Fruit fly (Drosophila melanogaster) whole organism, embryonic: Measurements from ENCODE around the gene Sk2.

Experiments used
- Abd-B ChIP-seq: fragments of 200-800 bp; sonication (Bioruptor generic); optimal IDR thresholded peaks from 2 replicates; lab custom pipeline; 2018; ENCODE audit warnings: missing biosample characterization, mild to moderate bottlenecking, missing genetic modification characterization, moderate library complexity
- CG10462 ChIP-seq: fragments of 200-800 bp; sonication (Bioruptor generic); optimal IDR thresholded peaks from 2 replicates; lab custom pipeline; 2016; ENCODE audit warnings: missing biosample characterization, missing genetic modification characterization
- CG11696 ChIP-seq: fragments of 200-800 bp; sonication (Bioruptor generic); IDR thresholded peaks from 2 replicates; pipeline ENCODE4 v1.3.6; 2022; ENCODE audit warnings: missing biosample characterization, missing genetic modification characterization
- CG12104 ChIP-seq: fragments of 200-800 bp; sonication (Bioruptor generic); optimal IDR thresholded peaks from 3 replicates; lab custom pipeline; 2016; ENCODE audit warnings: missing biosample characterization, missing genetic modification characterization
- CG13296 ChIP-seq: fragments of 200-800 bp; sonication (Bioruptor generic); optimal IDR thresholded peaks from 3 replicates; lab custom pipeline; 2018; ENCODE audit warnings: missing biosample characterization, mild to moderate bottlenecking, missing genetic modification characterization
- CG13624 ChIP-seq: fragments of 200-800 bp; sonication (Bioruptor generic); optimal IDR thresholded peaks from 2 replicates; lab custom pipeline; 2016; ENCODE audit warnings: missing biosample characterization, missing genetic modification characterization
- CG15479 ChIP-seq: fragments of 200-800 bp; sonication (Bioruptor generic); optimal IDR thresholded peaks from 3 replicates; lab custom pipeline; 2019; ENCODE audit warnings: missing biosample characterization, mild to moderate bottlenecking, missing genetic modification characterization, moderate library complexity
- CG15696 ChIP-seq: fragments of 200-800 bp; sonication (Bioruptor generic); optimal IDR thresholded peaks from 2 replicates; lab custom pipeline; 2019; ENCODE audit warnings: missing biosample characterization, mild to moderate bottlenecking, missing genetic modification characterization, moderate library complexity
- CG16815 ChIP-seq: fragments of 200-800 bp; sonication (Bioruptor generic); optimal IDR thresholded peaks from 3 replicates; lab custom pipeline; 2017; ENCODE audit warnings: missing biosample characterization, mild to moderate bottlenecking, missing genetic modification characterization
- CG17912 ChIP-seq: fragments of 200-800 bp; sonication (Bioruptor generic); optimal IDR thresholded peaks from 2 replicates; lab custom pipeline; 2018; ENCODE audit warnings: missing biosample characterization, mild to moderate bottlenecking, missing genetic modification characterization
- CG18011 ChIP-seq: fragments of 200-800 bp; sonication (Bioruptor generic); optimal IDR thresholded peaks from 2 replicates; lab custom pipeline; 2017; ENCODE audit warnings: missing biosample characterization, missing genetic modification characterization, mild to moderate bottlenecking, moderate library complexity, missing genotype
- CG2129 ChIP-seq: fragments of 200-800 bp; sonication (Bioruptor generic); IDR thresholded peaks from 2 replicates; pipeline ENCODE4 v1.3.6; 2022; ENCODE audit warnings: missing biosample characterization, missing genetic modification characterization; ENCODE audit not compliant: partially characterized antibody
- CG2875 ChIP-seq: fragments of 200-800 bp; sonication (Bioruptor generic); optimal IDR thresholded peaks from 2 replicates; lab custom pipeline; 2017; ENCODE audit warnings: missing biosample characterization, mild to moderate bottlenecking, missing genetic modification characterization, missing genetic modification reagents
- CG32767 ChIP-seq: fragments of 200-800 bp; sonication (Bioruptor generic); IDR thresholded peaks from 2 replicates; pipeline ENCODE4 v1.3.6; 2022; ENCODE audit warnings: missing biosample characterization, missing genetic modification characterization
- CG4730 ChIP-seq: fragments of 200-800 bp; sonication (Bioruptor generic); IDR thresholded peaks from 2 replicates; pipeline ENCODE4 v1.3.6; 2022; ENCODE audit warnings: missing biosample characterization, missing genetic modification characterization
- CG4820 ChIP-seq: fragments of 200-800 bp; sonication (Bioruptor generic); optimal IDR thresholded peaks from 3 replicates; lab custom pipeline; 2016; ENCODE audit warnings: missing biosample characterization, missing genetic modification characterization
- CG7839 ChIP-seq: fragments of 200-800 bp; sonication (Bioruptor generic); optimal IDR thresholded peaks from 3 replicates; lab custom pipeline; 2018; ENCODE audit warnings: missing biosample characterization, mild to moderate bottlenecking, missing genetic modification characterization, moderate library complexity
- CG8281 ChIP-seq: fragments of 200-800 bp; sonication (Bioruptor generic); optimal IDR thresholded peaks from 2 replicates; lab custom pipeline; 2018; ENCODE audit warnings: missing biosample characterization, mild to moderate bottlenecking, missing genetic modification characterization, moderate library complexity
- CG8765 ChIP-seq: fragments of 200-800 bp; sonication (Bioruptor generic); IDR thresholded peaks from 2 replicates; pipeline ENCODE4 v1.3.6; 2022; ENCODE audit warnings: missing biosample characterization, missing genetic modification characterization
- CG8924 ChIP-seq: fragments of 200-800 bp; optimal IDR thresholded peaks from 3 replicates; lab custom pipeline; 2019; ENCODE audit warnings: missing biosample characterization, mild to moderate bottlenecking, missing genetic modification characterization, moderate library complexity
- CG9609 ChIP-seq: fragments of 200-800 bp; sonication (Bioruptor generic); optimal IDR thresholded peaks from 3 replicates; lab custom pipeline; 2016; ENCODE audit warnings: missing biosample characterization, missing genetic modification characterization
- CG9932 ChIP-seq: fragments of 200-800 bp; sonication (Bioruptor generic); IDR thresholded peaks from 2 replicates; pipeline ENCODE4 v1.3.6; 2022; ENCODE audit warnings: missing biosample characterization, missing genetic modification characterization
- CHES-1-like ChIP-seq: fragments of 200-800 bp; sonication (Bioruptor generic); optimal IDR thresholded peaks from 2 replicates; lab custom pipeline; 2016; ENCODE audit warnings: missing biosample characterization, missing genetic modification characterization
- CrebB ChIP-seq: fragments of 200-800 bp; sonication (Bioruptor generic); optimal IDR thresholded peaks from 3 replicates; lab custom pipeline; 2018; ENCODE audit warnings: missing biosample characterization, mild to moderate bottlenecking, missing genetic modification characterization
- Dfd ChIP-seq, 2 experiments: fragments of >200 bp; optimal IDR thresholded peaks; 2 replicates each; lab custom pipeline; 2017; ENCODE audit warnings: missing biosample characterization in 2 of 2, missing genetic modification characterization in 2 of 2
- E2f1 ChIP-seq: fragments of 200-800 bp; sonication (Bioruptor generic); IDR thresholded peaks from 2 replicates; pipeline ENCODE4 v1.3.6; 2022; ENCODE audit warnings: missing biosample characterization, missing genetic modification characterization
- ERR ChIP-seq: fragments of 200-800 bp; sonication (Bioruptor generic); optimal IDR thresholded peaks from 2 replicates; lab custom pipeline; 2016; ENCODE audit warnings: missing biosample characterization, missing genetic modification characterization
- Fer1 ChIP-seq: fragments of 200-800 bp; sonication (Bioruptor generic); optimal IDR thresholded peaks from 2 replicates; lab custom pipeline; 2017; ENCODE audit warnings: missing biosample characterization, mild to moderate bottlenecking, missing genetic modification characterization
- GATAe ChIP-seq: fragments of 200-800 bp; sonication (Bioruptor generic); conservative IDR thresholded peaks from 2 replicates; pipeline ENCODE4 v1.3.6; 2022; ENCODE audit warnings: missing biosample characterization, missing genetic modification characterization
- Hmr ChIP-seq: fragments of 200-800 bp; sonication (Bioruptor generic); optimal IDR thresholded peaks from 3 replicates; lab custom pipeline; 2017; ENCODE audit warnings: mild to moderate bottlenecking, missing biosample characterization, missing genetic modification reagents, missing genetic modification characterization
- Jarid2 ChIP-seq: fragments of 200-800 bp; sonication (Bioruptor generic); optimal IDR thresholded peaks from 3 replicates; lab custom pipeline; 2017; ENCODE audit warnings: mild to moderate bottlenecking, missing biosample characterization, missing genetic modification reagents, missing genetic modification characterization
- Lpt ChIP-seq: fragments of >200 bp; optimal IDR thresholded peaks from 2 replicates; lab custom pipeline; 2018; ENCODE audit warnings: missing biosample characterization, missing genetic modification characterization
- Mad ChIP-seq: fragments of 200-800 bp; sonication (Bioruptor generic); optimal IDR thresholded peaks from 2 replicates; lab custom pipeline; 2016; ENCODE audit warnings: missing biosample characterization, missing genetic modification characterization
- Sry-β ChIP-seq: fragments of 200-800 bp; sonication (Bioruptor generic); optimal IDR thresholded peaks from 2 replicates; lab custom pipeline; 2018; ENCODE audit warnings: missing biosample characterization, mild to moderate bottlenecking, missing genetic modification characterization, moderate library complexity
- ara ChIP-seq: fragments of 200-800 bp; sonication (Bioruptor generic); IDR thresholded peaks from 2 replicates; pipeline ENCODE4 v1.3.6; 2022; ENCODE audit warnings: missing biosample characterization, missing genetic modification characterization
- ci ChIP-seq: fragments of 200-800 bp; sonication (Bioruptor generic); IDR thresholded peaks from 3 replicates; pipeline ENCODE4 v1.3.6; 2022; ENCODE audit warnings: missing biosample characterization, missing genetic modification characterization
- dimm ChIP-seq: fragments of 200-800 bp; sonication (Bioruptor generic); IDR thresholded peaks from 2 replicates; pipeline ENCODE4 v1.3.6; 2022; ENCODE audit warnings: missing biosample characterization, missing genetic modification characterization
- fu2 ChIP-seq: fragments of 200-800 bp; sonication (Bioruptor generic); optimal IDR thresholded peaks from 2 replicates; lab custom pipeline; 2016; ENCODE audit warnings: missing biosample characterization, missing genetic modification characterization
- gfzf ChIP-seq: fragments of 200-800 bp; sonication (Bioruptor generic); optimal IDR thresholded peaks from 2 replicates; lab custom pipeline; 2016; ENCODE audit warnings: missing biosample characterization, mild to moderate bottlenecking, missing genetic modification characterization, moderate library complexity
- klu ChIP-seq: fragments of 200-800 bp; sonication (Bioruptor generic); IDR thresholded peaks from 2 replicates; pipeline ENCODE4 v1.3.6; 2022; ENCODE audit warnings: missing biosample characterization, missing genetic modification characterization
- oc ChIP-seq: fragments of 200-800 bp; sonication (Bioruptor generic); optimal IDR thresholded peaks from 2 replicates; lab custom pipeline; 2018; ENCODE audit warnings: missing biosample characterization, mild to moderate bottlenecking, missing genetic modification characterization, moderate library complexity
- odd ChIP-seq: fragments of 200-800 bp; sonication (Bioruptor generic); optimal IDR thresholded peaks from 2 replicates; lab custom pipeline; 2017; ENCODE audit warnings: missing biosample characterization, mild to moderate bottlenecking, missing genetic modification characterization
- pros ChIP-seq: fragments of 200-800 bp; sonication (Bioruptor generic); optimal IDR thresholded peaks from 3 replicates; lab custom pipeline; 2019; ENCODE audit warnings: missing biosample characterization, mild to moderate bottlenecking, missing genetic modification characterization, moderate library complexity
- rib ChIP-seq: fragments of 200-800 bp; sonication (Bioruptor generic); IDR thresholded peaks from 2 replicates; pipeline ENCODE4 v1.3.6; 2022; ENCODE audit warnings: missing biosample characterization, missing genetic modification characterization
- schlank ChIP-seq: fragments of 200-800 bp; sonication (Bioruptor generic); optimal IDR thresholded peaks from 2 replicates; lab custom pipeline; 2018; ENCODE audit warnings: missing biosample characterization, mild to moderate bottlenecking, missing genetic modification characterization
- sd ChIP-seq: fragments of 200-800 bp; sonication (Bioruptor generic); optimal IDR thresholded peaks from 3 replicates; lab custom pipeline; 2018; ENCODE audit warnings: missing biosample characterization, mild to moderate bottlenecking, missing genetic modification characterization, moderate library complexity
- ssp ChIP-seq: fragments of 200-800 bp; sonication (Bioruptor generic); IDR thresholded peaks from 2 replicates; pipeline ENCODE4 v1.3.6; 2022; ENCODE audit warnings: missing biosample characterization, missing genetic modification characterization
- unc-4 ChIP-seq: fragments of 200-800 bp; sonication (Bioruptor generic); IDR thresholded peaks from 2 replicates; pipeline ENCODE4 v1.3.6; 2022; ENCODE audit warnings: missing biosample characterization, missing genetic modification characterization; ENCODE audit not compliant: partially characterized antibody
- wdn ChIP-seq: fragments of 200-800 bp; sonication (Bioruptor generic); IDR thresholded peaks from 2 replicates; pipeline ENCODE4 v1.3.6; 2022; ENCODE audit warnings: missing biosample characterization, missing genetic modification characterization

Sk2 gene

dm6 chr3L:3070274-3071204, 23.7 kb downstream of the Sk2 start, which contains the start of the genes CG32486 and PAN3 (continued):
- no peak for TF ChIP-seq Lpt (GFP tag; lab: Kevin White, UChicago)
- TF ChIP-seq ci (GFP tag; lab: Robert Waterston, UW): peak; percentile 60; the same call in 1 of the 3 replicates
- peak; percentile 82 for TF ChIP-seq Hmr (GFP tag; lab: Kevin White, UChicago)
- peak; percentile 17 for TF ChIP-seq CG15696 (tag; lab: Kevin White, UChicago)
- peak; percentile 43 for TF ChIP-seq oc (tag; lab: Kevin White, UChicago)
- TF ChIP-seq CG8924 (tag; lab: Kevin White, UChicago): peak; percentile 68
- TF ChIP-seq CG4820 (GFP tag; lab: Kevin White, UChicago): no peak
- peak; percentile 71 for TF ChIP-seq ERR (GFP tag; lab: Kevin White, UChicago)
- TF ChIP-seq CG10462 (GFP tag; lab: Kevin White, UChicago): no peak
- no peak for TF ChIP-seq CG15479 (GFP tag; lab: Kevin White, UChicago)
- TF ChIP-seq CG2129: peak; percentile 71
- TF ChIP-seq Abd-B (GFP tag; lab: Kevin White, UChicago): peak; percentile 96
- TF ChIP-seq CG2875 (GFP tag; lab: Kevin White, UChicago): peak; percentile 40
- TF ChIP-seq CG7839 (tag; lab: Kevin White, UChicago): peak; percentile 30
- peak; percentile 73 for TF ChIP-seq rib (GFP tag; lab: Robert Waterston, UW)
- peak; percentile 39 for TF ChIP-seq sd (tag; lab: Kevin White, UChicago)
- no peak for TF ChIP-seq odd (GFP tag; lab: Kevin White, UChicago)
- no peak for TF ChIP-seq CG9609 (GFP tag; lab: Kevin White, UChicago)
- peak; percentile 31 for TF ChIP-seq CG17912 (GFP tag; lab: Kevin White, UChicago)
- no peak for TF ChIP-seq CG4730 (GFP tag; lab: Robert Waterston, UW)
- 0 out of 2 replicates have a peak, but pooled peaks have one; percentile 10 for TF ChIP-seq E2f1 (GFP tag; lab: Robert Waterston, UW)
- no peak for TF ChIP-seq Sry-β (GFP tag; lab: Kevin White, UChicago)
- peak; percentile 54 for TF ChIP-seq CG9932 (GFP tag; lab: Robert Waterston, UW)
- no peak for TF ChIP-seq wdn (GFP tag; lab: Robert Waterston, UW)
- TF ChIP-seq ara (GFP tag; lab: Robert Waterston, UW): no peak
- peak; percentile 61 for TF ChIP-seq CG13624 (GFP tag; lab: Kevin White, UChicago)
- no peak; the same call in 1 of the 2 replicates for TF ChIP-seq CG8765 (GFP tag; lab: Robert Waterston, UW)
- no peak for TF ChIP-seq CG11696 (GFP tag; lab: Robert Waterston, UW)
- TF ChIP-seq CHES-1-like (GFP tag; lab: Kevin White, UChicago): peak; percentile 63
- TF ChIP-seq gfzf (GFP tag; lab: Kevin White, UChicago): peak; percentile 90
- no peak for TF ChIP-seq CG16815 (GFP tag; lab: Kevin White, UChicago)
- peak; percentile 77 for TF ChIP-seq Fer1 (GFP tag; lab: Kevin White, UChicago)
- TF ChIP-seq CG8281 (tag; lab: Kevin White, UChicago): no peak
- TF ChIP-seq unc-4: peak; percentile 89
- peak; percentile 68 for TF ChIP-seq CrebB (tag; lab: Kevin White, UChicago)
- no peak for TF ChIP-seq Mad (GFP tag; lab: Kevin White, UChicago)
- TF ChIP-seq klu: no peak
- no peak for TF ChIP-seq GATAe
- no peak for TF ChIP-seq ssp
- TF ChIP-seq CG18011: peak; percentile 3
- TF ChIP-seq pros (GFP tag; lab: Kevin White, UChicago): peak; percentile 82
- peak; percentile 94 for TF ChIP-seq Jarid2
- TF ChIP-seq CG13296: peak; percentile 37
- no peak for TF ChIP-seq fu2
- TF ChIP-seq Dfd (GFP tag; optimal IDR thresholded peaks at IDR 0.05; lab: Kevin White, UChicago): no peak
- no peak for TF ChIP-seq schlank (tag; lab: Kevin White, UChicago)
- TF ChIP-seq CG32767 (GFP tag; lab: Robert Waterston, UW): no peak
- no peak for TF ChIP-seq CG12104 (GFP tag; lab: Kevin White, UChicago)
- no peak for TF ChIP-seq dimm (GFP tag; lab: Robert Waterston, UW)
